Fruit fly (Drosophila melanogaster) whole organism, embryonic: ENCODE measurements around the gene CG17625.
A peak's percentile ranks its signal among the peaks of the same experiment; 100 is the strongest.

Source experiments
- CG1603 ChIP-seq: fragments of 200-800 bp; sonication (Bioruptor generic); optimal IDR thresholded peaks from 2 replicates; lab custom pipeline; 2019; ENCODE audit warnings: missing biosample characterization, mild to moderate bottlenecking, missing genetic modification characterization, moderate library complexity
- Kr ChIP-seq: fragments of 200-800 bp; sonication (Bioruptor generic); optimal IDR thresholded peaks from 2 replicates; lab custom pipeline; 2017; ENCODE audit warnings: missing biosample characterization, mild to moderate bottlenecking, missing genetic modification characterization
- Six4 ChIP-seq: fragments of 200-800 bp; sonication (Bioruptor generic); optimal IDR thresholded peaks from 2 replicates; lab custom pipeline; 2016; ENCODE audit warnings: missing biosample characterization, missing genetic modification characterization
- ash1 ChIP-seq: fragments of 200-800 bp; sonication (Bioruptor generic); optimal IDR thresholded peaks from 2 replicates; lab custom pipeline; 2018; ENCODE audit warnings: missing biosample characterization, mild to moderate bottlenecking, missing genetic modification characterization
- az2 ChIP-seq: fragments of 200-800 bp; sonication (Bioruptor generic); optimal IDR thresholded peaks from 3 replicates; lab custom pipeline; 2016; ENCODE audit warnings: missing biosample characterization, missing genetic modification characterization
- fu2 ChIP-seq: fragments of 200-800 bp; sonication (Bioruptor generic); optimal IDR thresholded peaks from 2 replicates; lab custom pipeline; 2016; ENCODE audit warnings: missing biosample characterization, missing genetic modification characterization
- schlank ChIP-seq: fragments of 200-800 bp; sonication (Bioruptor generic); optimal IDR thresholded peaks from 2 replicates; lab custom pipeline; 2018; ENCODE audit warnings: missing biosample characterization, mild to moderate bottlenecking, missing genetic modification characterization
- yki ChIP-seq: fragments of >200 bp; optimal IDR thresholded peaks from 3 replicates; lab custom pipeline; 2018

- TF ChIP-seq Six4 (GFP tag; lab: Kevin White, UChicago) (no peak), Kr (no peak), az2 (peak; percentile 32), schlank (tag; lab: Kevin White, UChicago) (no peak), CG1603 (tag; lab: Kevin White, UChicago) (no peak), ash1 (GFP tag; lab: Kevin White, UChicago) (no peak), fu2 (GFP tag; lab: Kevin White, UChicago) (no peak), yki (lab: Kevin White, UChicago) (no peak)
Observed at dm6 chr3R:22668622-22669021, 18.0 kb upstream of the CG17625 start.
